Worm (Caenorhabditis elegans) whole organism, L2 larva: Measurements from ENCODE around the gene T05B4.13.

ENCODE experiments used
- C34F6.9 ChIP-seq: fragments of 150-350 bp; optimal IDR thresholded peaks from 2 replicates; lab custom pipeline; 2014; ENCODE audit warnings: missing biosample characterization, missing genetic modification characterization
- R02D3.7 ChIP-seq: fragments of 150-350 bp; optimal IDR thresholded peaks from 2 replicates; lab custom pipeline; 2014; ENCODE audit warnings: missing biosample characterization, missing genetic modification characterization
- Y55F3AM.14 ChIP-seq: fragments of 200-800 bp; sonication (Bioruptor generic); optimal IDR thresholded peaks from 2 replicates; lab custom pipeline; 2018; ENCODE audit warnings: mild to moderate bottlenecking, missing genetic modification characterization, missing compliant biosample characterization
- aly-2 ChIP-seq: fragments of 150-350 bp; optimal IDR thresholded peaks from 2 replicates; lab custom pipeline; 2014; ENCODE audit warnings: missing biosample characterization, missing genetic modification characterization
- ama-1 ChIP-seq: fragments of 150-350 bp; optimal IDR thresholded peaks from 2 replicates; lab custom pipeline; 2018; ENCODE audit warnings: inconsistent platforms
- blmp-1 ChIP-seq: sonication (generic microtip); optimal IDR thresholded peaks from 2 replicates; lab custom pipeline; 2017; ENCODE audit warnings: missing genetic modification characterization, mild to moderate bottlenecking, missing compliant biosample characterization, antibody characterized with exemption, moderate library complexity; ENCODE audit not compliant: insufficient read depth
- ceh-16 ChIP-seq: fragments of 150-350 bp; optimal IDR thresholded peaks from 2 replicates; lab custom pipeline; 2014; ENCODE audit warnings: missing biosample characterization, missing genetic modification characterization
- crh-2 ChIP-seq: sonication (generic microtip); optimal IDR thresholded peaks from 2 replicates; lab custom pipeline; 2017; ENCODE audit warnings: missing biosample characterization, missing genetic modification characterization
- dmd-4 ChIP-seq: sonication (generic microtip); optimal IDR thresholded peaks from 2 replicates; lab custom pipeline; 2017; ENCODE audit warnings: missing biosample characterization, missing genetic modification characterization
- elt-1 ChIP-seq: fragments of 150-350 bp; optimal IDR thresholded peaks from 2 replicates; lab custom pipeline; 2014; ENCODE audit warnings: missing biosample characterization, missing genetic modification characterization
- elt-3 ChIP-seq: sonication (generic microtip); optimal IDR thresholded peaks from 2 replicates; lab custom pipeline; 2017; ENCODE audit warnings: missing biosample characterization, missing genetic modification characterization
- fos-1 ChIP-seq: fragments of 150-350 bp; optimal IDR thresholded peaks from 2 replicates; lab custom pipeline; 2014; ENCODE audit warnings: missing biosample characterization, missing genetic modification characterization
- gmeb-1 ChIP-seq: fragments of 150-350 bp; optimal IDR thresholded peaks from 2 replicates; lab custom pipeline; 2014; ENCODE audit warnings: missing biosample characterization, missing genetic modification characterization
- lin-13 ChIP-seq: fragments of 150-350 bp; optimal IDR thresholded peaks from 2 replicates; lab custom pipeline; 2014; ENCODE audit warnings: missing biosample characterization, missing genetic modification reagents, missing genetic modification characterization
- lin-39 ChIP-seq: fragments of 150-350 bp; optimal IDR thresholded peaks from 2 replicates; lab custom pipeline; 2014; ENCODE audit warnings: missing biosample characterization, missing genetic modification reagents, missing genetic modification characterization
- mbf-1 ChIP-seq: sonication (generic microtip); optimal IDR thresholded peaks from 2 replicates; lab custom pipeline; 2017; ENCODE audit warnings: missing biosample characterization, missing genetic modification characterization
- mdl-1 ChIP-seq, 2 experiments: fragments of 150-350 bp in 1 of 2; sonication (generic microtip) in 1 of 2; optimal IDR thresholded peaks; 2 replicates each; lab custom pipeline; 2017; ENCODE audit warnings: missing biosample characterization in 2 of 2, missing genetic modification characterization in 2 of 2
- nhr-11 ChIP-seq: fragments of 150-350 bp; optimal IDR thresholded peaks from 2 replicates; lab custom pipeline; 2014; ENCODE audit warnings: missing biosample characterization, missing genetic modification characterization
- nhr-12 ChIP-seq: fragments of 150-350 bp; optimal IDR thresholded peaks from 2 replicates; lab custom pipeline; 2014; ENCODE audit warnings: missing biosample characterization, missing genetic modification characterization
- nhr-129 ChIP-seq: fragments of 150-350 bp; optimal IDR thresholded peaks from 2 replicates; lab custom pipeline; 2014; ENCODE audit warnings: missing biosample characterization, missing genetic modification characterization
- nhr-23 ChIP-seq: fragments of 150-350 bp; optimal IDR thresholded peaks from 2 replicates; lab custom pipeline; 2014; ENCODE audit warnings: missing biosample characterization, missing genetic modification reagents, missing genetic modification characterization
- nhr-237 ChIP-seq: fragments of 150-350 bp; optimal IDR thresholded peaks from 2 replicates; lab custom pipeline; 2014; ENCODE audit warnings: missing biosample characterization, missing genetic modification characterization
- nhr-6 ChIP-seq: fragments of 150-350 bp; optimal IDR thresholded peaks from 2 replicates; lab custom pipeline; 2014; ENCODE audit warnings: missing biosample characterization, missing genetic modification characterization
- nhr-77 ChIP-seq: fragments of 150-350 bp; optimal IDR thresholded peaks from 2 replicates; lab custom pipeline; 2014; ENCODE audit warnings: missing biosample characterization, missing genetic modification characterization
- peb-1 ChIP-seq: fragments of 150-350 bp; optimal IDR thresholded peaks from 2 replicates; lab custom pipeline; 2014; ENCODE audit warnings: missing biosample characterization, missing genetic modification characterization
- snpc-4 ChIP-seq: fragments of 150-350 bp; optimal IDR thresholded peaks from 2 replicates; lab custom pipeline; 2014; ENCODE audit warnings: missing biosample characterization, missing genetic modification characterization
- unc-39 ChIP-seq: fragments of 150-350 bp; optimal IDR thresholded peaks from 2 replicates; lab custom pipeline; 2014; ENCODE audit warnings: missing biosample characterization, missing genetic modification characterization
- unc-55 ChIP-seq: fragments of 150-350 bp; sonication (generic microtip); optimal IDR thresholded peaks from 3 replicates; lab custom pipeline; 2014; ENCODE audit warnings: missing biosample characterization, missing genetic modification reagents, missing genetic modification characterization
- unc-62 ChIP-seq: fragments of 150-350 bp; optimal IDR thresholded peaks from 2 replicates; lab custom pipeline; 2014; ENCODE audit warnings: missing biosample characterization, missing genetic modification reagents, missing genetic modification characterization
- zag-1 ChIP-seq: fragments of 150-350 bp; optimal IDR thresholded peaks from 2 replicates; lab custom pipeline; 2014; ENCODE audit warnings: missing biosample characterization, missing genetic modification characterization
- ztf-1 ChIP-seq: fragments of 200-800 bp; sonication (Bioruptor generic); conservative IDR thresholded peaks from 2 replicates; pipeline ENCODE4 v1.3.6; 2022; ENCODE audit warnings: missing genetic modification characterization, missing compliant biosample characterization
- ztf-4 ChIP-seq: fragments of 150-350 bp; optimal IDR thresholded peaks from 2 replicates; lab custom pipeline; 2014; ENCODE audit warnings: missing biosample characterization, missing genetic modification characterization

The T05B4.13 gene

DNA sequence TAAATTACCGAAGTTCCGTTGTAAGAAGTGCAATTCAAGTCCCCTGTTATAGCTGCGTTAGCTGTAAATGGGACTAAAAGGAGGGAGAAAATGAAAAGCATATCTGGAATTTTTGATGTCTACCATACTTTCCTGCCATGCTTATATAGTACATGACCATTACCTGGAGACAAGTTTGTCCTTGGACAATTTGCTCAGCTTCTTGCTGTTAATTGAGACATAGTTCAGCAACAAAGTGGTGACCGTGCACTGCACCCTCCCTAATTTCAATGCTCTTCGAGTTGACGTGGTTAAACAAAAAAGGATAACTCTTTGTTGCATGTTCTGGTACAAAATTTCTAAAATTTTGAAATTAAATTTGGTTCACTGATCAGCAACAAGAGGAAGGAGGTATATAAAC is at the start of gene T05B4.13:
T05B4.13 (minus strand) TSS at position 101 of the 400 bp plus-strand sequence.
- TF ChIP-seq nhr-12 (tag; lab: Kevin White, UChicago) (no peak), lin-39 (tag; lab: Kevin White, UChicago) (no peak), snpc-4 (tag; lab: Kevin White, UChicago) (no peak), ama-1 (lab: Kevin White, UChicago) (no peak), mbf-1 (tag; lab: Kevin White, UChicago) (no peak), nhr-6 (tag; lab: Kevin White, UChicago) (no peak)

DNA sequence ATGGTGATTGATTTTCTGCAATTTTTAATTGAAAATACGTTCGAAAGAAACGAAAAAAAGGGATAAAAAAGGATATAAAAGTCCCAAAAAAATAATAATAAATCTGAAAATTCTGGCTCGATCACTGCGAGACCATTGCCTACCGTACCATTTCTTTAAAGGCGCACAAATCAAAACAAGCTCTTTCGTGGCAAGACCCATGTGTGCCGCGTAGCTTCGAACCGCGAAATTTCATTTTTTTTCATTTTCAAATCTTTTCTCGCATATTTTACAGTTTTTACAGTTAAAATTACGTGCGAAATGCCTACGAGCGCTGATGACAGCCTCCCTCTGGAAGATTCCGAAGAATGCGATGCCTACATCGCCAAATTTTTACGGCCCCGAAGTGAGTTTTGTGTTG is 48.3 kb upstream of the T05B4.13 start, which contains the start of the genes coh-4 and pid-5:
coh-4 (minus strand) TSS at position 17 of the 400 bp plus-strand sequence.
pid-5 (plus strand) TSS at position 259 of the 400 bp plus-strand sequence.
- no peak for TF ChIP-seq elt-1 (tag; lab: Kevin White, UChicago)
- TF ChIP-seq gmeb-1, result no peak

- no peak for TF ChIP-seq ztf-4
- no peak for TF ChIP-seq nhr-11 (tag; lab: Kevin White, UChicago)
- TF ChIP-seq nhr-237 (tag; lab: Kevin White, UChicago), result no peak
- TF ChIP-seq C34F6.9, result no peak
- TF ChIP-seq unc-62, result no peak
- no peak for TF ChIP-seq ztf-1 (GFP tag; lab: Robert Waterston, UW)
- no peak for TF ChIP-seq unc-39 (tag; lab: Kevin White, UChicago)
- no peak for TF ChIP-seq crh-2 (tag; lab: Kevin White, UChicago)
- no peak for TF ChIP-seq elt-3
- no peak for TF ChIP-seq lin-13 (GFP tag; lab: Kevin White, UChicago)
- TF ChIP-seq mdl-1 (tag; optimal IDR thresholded peaks at IDR 0.05; lab: Kevin White, UChicago), result no peak
- no peak for TF ChIP-seq gmeb-1
- TF ChIP-seq aly-2 (tag; lab: Kevin White, UChicago), result no peak
- TF ChIP-seq dmd-4 (tag; lab: Kevin White, UChicago), result no peak
- no peak for TF ChIP-seq nhr-129 (tag; lab: Kevin White, UChicago)
- no peak for TF ChIP-seq Y55F3AM.14 (GFP tag; lab: Kevin White, UChicago)
- TF ChIP-seq ceh-16, result no peak
- no peak for TF ChIP-seq zag-1 (tag; lab: Kevin White, UChicago)
- no peak for TF ChIP-seq nhr-6 (tag; lab: Kevin White, UChicago)
These were observed 42.8 kb upstream of the T05B4.13 start, which contains the start of gene Y45G5AM.7 for ce11 chrV:4170138-4170537. Gene Y45G5AM.7 (minus strand): TSS chrV:4170238.

ce11 chrV:4169658-4170057 is 42.3 kb upstream of the T05B4.13 start:
- TF ChIP-seq R02D3.7 (tag; lab: Kevin White, UChicago), result no peak
- peak; percentile 31 for TF ChIP-seq unc-55 (GFP tag; lab: Kevin White, UChicago)
- no peak for TF ChIP-seq blmp-1 (tag; lab: Kevin White, UChicago)

DNA sequence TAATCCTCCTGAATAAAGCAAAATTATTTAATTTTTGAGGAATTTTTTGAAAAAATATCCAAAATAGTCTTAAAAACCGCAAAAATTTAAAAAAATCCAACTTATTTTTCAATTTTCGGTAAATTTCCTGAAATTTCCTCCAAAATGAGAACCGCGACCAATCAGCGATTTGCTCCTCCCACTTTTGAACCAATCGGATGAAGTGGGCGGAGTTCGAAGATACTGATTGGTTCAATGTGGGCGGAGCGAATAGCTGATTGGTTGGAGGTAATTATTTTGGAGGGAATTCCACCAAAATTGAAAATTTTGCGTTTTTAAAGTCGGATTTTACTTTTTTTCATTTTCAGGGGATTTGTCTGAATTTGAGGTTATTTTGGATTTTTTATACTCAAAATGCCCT is 40.7 kb upstream of the T05B4.13 start:
- TF ChIP-seq lin-39 (tag; lab: Kevin White, UChicago) (no peak), ceh-16 (no peak), gmeb-1 (no peak), nhr-77 (tag; lab: Kevin White, UChicago) (no peak), nhr-237 (tag; lab: Kevin White, UChicago) (no peak), nhr-6 (tag; lab: Kevin White, UChicago) (no peak), Y55F3AM.14 (GFP tag; lab: Kevin White, UChicago) (no peak), ama-1 (lab: Kevin White, UChicago) (no peak), aly-2 (tag; lab: Kevin White, UChicago) (no peak)
- TF ChIP-seq, all 48 proteins: peak for 0

DNA sequence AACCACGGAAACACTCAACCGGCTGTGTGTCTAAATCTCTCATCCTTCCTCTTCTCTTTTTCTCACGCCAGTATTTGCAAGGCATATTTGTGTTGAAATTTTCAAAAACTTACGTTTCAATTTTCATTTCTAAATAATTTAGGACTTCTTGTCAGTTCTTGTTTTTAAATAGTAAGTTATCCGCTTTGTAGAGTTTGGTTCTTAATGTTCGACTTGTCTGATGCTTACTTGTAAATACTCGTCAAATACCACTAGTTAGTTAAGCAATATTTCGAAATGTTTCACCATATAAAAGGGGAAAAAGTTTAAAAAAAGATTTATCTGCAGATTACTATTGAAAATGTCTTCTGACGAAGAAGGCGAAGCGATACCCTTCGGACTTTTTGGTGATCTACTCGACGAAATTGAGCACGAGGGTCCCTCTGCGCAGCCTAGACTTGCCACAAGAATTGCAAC is 37.2 kb upstream of the T05B4.13 start, which contains the start of gene Y45G5AM.3:
Y45G5AM.3 (plus strand) TSS at position 51 of the 456 bp plus-strand sequence.
- TF ChIP-seq nhr-23 (tag; lab: Kevin White, UChicago) (no peak), fos-1 (tag; lab: Kevin White, UChicago) (peak; percentile 22), nhr-129 (tag; lab: Kevin White, UChicago) (peak; percentile 97), C34F6.9 (peak; percentile 18), peb-1 (tag; lab: Kevin White, UChicago) (no peak), snpc-4 (tag; lab: Kevin White, UChicago) (no peak)
- TF ChIP-seq, all 48 proteins: peak for 3
